Worm (Caenorhabditis elegans) whole organism, L1 larva: ENCODE data around the gene figl-1.

Experiments
- C34B4.2 ChIP-seq: sonication (generic microtip); optimal IDR thresholded peaks from 2 replicates; lab custom pipeline; 2017; ENCODE audit warnings: mild to moderate bottlenecking, missing genetic modification characterization, missing compliant biosample characterization
- Y116A8C.19 ChIP-seq: sonication (generic microtip); optimal IDR thresholded peaks from 2 replicates; lab custom pipeline; 2016; ENCODE audit warnings: missing compliant biosample characterization, missing genetic modification characterization, borderline replicate concordance
- ceh-88 ChIP-seq: fragments of 200-800 bp; sonication (Bioruptor generic); IDR thresholded peaks from 2 replicates; pipeline ENCODE4 v1.3.6; 2022; ENCODE audit warnings: missing genetic modification characterization, missing compliant biosample characterization
- dpl-1 ChIP-seq, 3 experiments: fragments of 150-350 bp in 2 of 3; sonication (generic microtip) in 1 of 3; optimal IDR thresholded peaks; 2 replicates each; lab custom pipeline; 2014 to 2017; ENCODE audit warnings: missing biosample characterization in 3 of 3, missing genetic modification characterization in 3 of 3, missing genetic modification reagents in 3 of 3
- dsc-1 ChIP-seq: sonication (generic microtip); optimal IDR thresholded peaks from 2 replicates; lab custom pipeline; 2016; ENCODE audit warnings: mild to moderate bottlenecking, missing genetic modification characterization, missing compliant biosample characterization
- efl-1 ChIP-seq, 4 experiments: fragments of 150-350 bp; optimal IDR thresholded peaks in 3 of 4; peaks in 1 of 4; 1 replicate in 1 of 4; 2 replicates in 3 of 4; lab custom pipeline; 2014; ENCODE audit warnings: missing biosample characterization in 2 of 4, missing genetic modification characterization in 2 of 4, missing genetic modification reagents in 2 of 4
- egl-13 ChIP-seq: sonication (generic microtip); optimal IDR thresholded peaks from 2 replicates; lab custom pipeline; 2016; ENCODE audit warnings: missing genotype, missing genetic modification reagents, missing genetic modification characterization, missing compliant biosample characterization
- elt-2 ChIP-seq: sonication (generic microtip); optimal IDR thresholded peaks from 2 replicates; lab custom pipeline; 2016; ENCODE audit warnings: missing genetic modification characterization, mild to moderate bottlenecking, inconsistent platforms, missing compliant biosample characterization, missing genetic modification reagents
- elt-3 ChIP-seq, 6 experiments: fragments of 150-350 bp in 1 of 6; sonication (generic microtip); optimal IDR thresholded peaks; 2 replicates each; lab custom pipeline; 2017 to 2018; ENCODE audit warnings: missing biosample characterization in 6 of 6, missing genetic modification characterization in 6 of 6, inconsistent platforms in 1 of 6
- fkh-8 ChIP-seq: sonication (generic microtip); optimal IDR thresholded peaks from 2 replicates; lab custom pipeline; 2016; ENCODE audit warnings: mild to moderate bottlenecking, missing genetic modification characterization, missing compliant biosample characterization
- irx-1 ChIP-seq: sonication (generic microtip); optimal IDR thresholded peaks from 2 replicates; lab custom pipeline; 2016; ENCODE audit warnings: missing genetic modification characterization, missing compliant biosample characterization
- lin-35 ChIP-seq, 2 experiments: fragments of 150-350 bp; optimal IDR thresholded peaks; 2 replicates each; lab custom pipeline; 2014; ENCODE audit warnings: missing biosample characterization in 2 of 2, missing genetic modification characterization in 2 of 2, missing genetic modification reagents in 2 of 2
- lir-3 ChIP-seq: sonication (generic microtip); optimal IDR thresholded peaks from 2 replicates; lab custom pipeline; 2016; ENCODE audit warnings: mild to moderate bottlenecking, missing genetic modification characterization, moderate library complexity, missing compliant biosample characterization; ENCODE audit not compliant: poor library complexity
- lsy-2 ChIP-seq, 2 experiments: fragments of 150-350 bp; optimal IDR thresholded peaks; 2 replicates each; lab custom pipeline; 2014; ENCODE audit warnings: missing biosample characterization in 2 of 2, missing genetic modification characterization in 2 of 2
- mef-2 ChIP-seq: fragments of 150-350 bp; optimal IDR thresholded peaks from 2 replicates; lab custom pipeline; 2014; ENCODE audit warnings: missing biosample characterization, missing genetic modification characterization
- nhr-11 ChIP-seq: fragments of 150-350 bp; optimal IDR thresholded peaks from 2 replicates; lab custom pipeline; 2014; ENCODE audit warnings: missing biosample characterization, missing genetic modification characterization
- nhr-20 ChIP-seq: sonication (generic microtip); optimal IDR thresholded peaks from 2 replicates; lab custom pipeline; 2016; ENCODE audit warnings: mild to moderate bottlenecking, missing genetic modification characterization, missing compliant biosample characterization
- nhr-47 ChIP-seq: sonication (generic microtip); optimal IDR thresholded peaks from 2 replicates; lab custom pipeline; 2016; ENCODE audit warnings: mild to moderate bottlenecking, missing genetic modification characterization, moderate library complexity, missing compliant biosample characterization
- nhr-71 ChIP-seq: sonication (generic microtip); optimal IDR thresholded peaks from 2 replicates; lab custom pipeline; 2016; ENCODE audit warnings: mild to moderate bottlenecking, missing genetic modification characterization, moderate library complexity, missing compliant biosample characterization
- nhr-76 ChIP-seq: sonication (generic microtip); optimal IDR thresholded peaks from 2 replicates; lab custom pipeline; 2017; ENCODE audit warnings: missing biosample characterization, missing genetic modification characterization
- nhr-77 ChIP-seq: fragments of 150-350 bp; optimal IDR thresholded peaks from 2 replicates; lab custom pipeline; 2014; ENCODE audit warnings: missing biosample characterization, missing genetic modification characterization
- nhr-85 ChIP-seq: sonication (generic microtip); peaks from one replicate; lab custom pipeline; 2016; ENCODE audit warnings: missing genetic modification characterization, inconsistent platforms, missing compliant biosample characterization
- pag-3 ChIP-seq: sonication (generic microtip); optimal IDR thresholded peaks from 2 replicates; lab custom pipeline; 2017; ENCODE audit warnings: missing genetic modification characterization, mild to moderate bottlenecking, missing compliant biosample characterization, antibody characterized with exemption, borderline replicate concordance; ENCODE audit not compliant: insufficient read depth
- skn-1 ChIP-seq: fragments of 150-350 bp; optimal IDR thresholded peaks from 2 replicates; lab custom pipeline; 2014; ENCODE audit warnings: missing biosample characterization, missing genetic modification characterization
- sox-4 ChIP-seq: sonication (generic microtip); optimal IDR thresholded peaks from 2 replicates; lab custom pipeline; 2016; ENCODE audit warnings: missing genetic modification characterization, missing compliant biosample characterization
- sup-37 ChIP-seq: fragments of 200-800 bp; sonication (Bioruptor generic); optimal IDR thresholded peaks from 2 replicates; lab custom pipeline; 2018; ENCODE audit warnings: mild to moderate bottlenecking, missing genetic modification characterization, missing compliant biosample characterization
- tbx-2 ChIP-seq: sonication (generic microtip); optimal IDR thresholded peaks from 2 replicates; lab custom pipeline; 2016; ENCODE audit warnings: missing genetic modification characterization, missing compliant biosample characterization
- tlp-1 ChIP-seq: fragments of 150-350 bp; optimal IDR thresholded peaks from 2 replicates; lab custom pipeline; 2014; ENCODE audit warnings: missing biosample characterization, missing genetic modification characterization
- unc-30 ChIP-seq: sonication (generic microtip); optimal IDR thresholded peaks from 2 replicates; lab custom pipeline; 2017; ENCODE audit warnings: missing biosample characterization, missing genetic modification characterization
- unc-98 ChIP-seq: fragments of 200-800 bp; sonication (Bioruptor generic); IDR thresholded peaks from 2 replicates; pipeline ENCODE4 v1.3.6; 2022; ENCODE audit warnings: missing genetic modification characterization, missing compliant biosample characterization
- vab-15 ChIP-seq: sonication (generic microtip); optimal IDR thresholded peaks from 2 replicates; lab custom pipeline; 2017; ENCODE audit warnings: missing genotype, mild to moderate bottlenecking, missing genetic modification characterization, missing compliant biosample characterization
- xbp-1 ChIP-seq: sonication (generic microtip); optimal IDR thresholded peaks from 2 replicates; lab custom pipeline; 2016; ENCODE audit warnings: missing genetic modification characterization, missing compliant biosample characterization
- zag-1 ChIP-seq: fragments of 150-350 bp; optimal IDR thresholded peaks from 2 replicates; lab custom pipeline; 2014; ENCODE audit warnings: missing biosample characterization, missing genetic modification characterization
- zip-4 ChIP-seq: fragments of 200-800 bp; sonication (Bioruptor generic); optimal IDR thresholded peaks from 2 replicates; lab custom pipeline; 2018; ENCODE audit warnings: mild to moderate bottlenecking, missing genetic modification characterization, moderate library complexity, missing compliant biosample characterization

The figl-1 gene

DNA sequence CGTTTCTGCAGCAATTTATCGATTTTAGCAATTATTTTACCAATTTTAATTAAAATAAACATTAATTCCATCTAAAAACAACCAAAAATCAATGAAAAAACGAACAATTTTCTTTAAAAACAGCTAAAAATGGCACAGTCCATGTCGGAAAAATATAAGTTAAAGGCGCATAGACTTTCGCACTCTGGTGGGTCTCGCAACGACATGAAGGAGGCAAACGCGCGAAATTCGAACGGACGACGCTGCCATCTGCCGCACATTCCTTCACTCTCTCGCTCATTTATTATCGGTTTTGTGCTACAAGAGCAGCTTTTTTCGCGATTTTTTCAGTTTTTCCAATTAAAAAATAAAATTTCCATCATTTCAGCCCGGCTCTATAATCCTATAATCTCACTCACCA is 1.0 kb upstream of the figl-1 start, which contains the start of gene mcm-7 (continued):
- TF ChIP-seq nhr-85 (tag; lab: Kevin White, UChicago) (peak; percentile 55), irx-1 (tag; lab: Kevin White, UChicago) (peak; percentile 12), tlp-1 (tag; lab: Kevin White, UChicago) (no peak), lir-3 (tag; lab: Kevin White, UChicago) (no peak), tbx-2 (tag; lab: Kevin White, UChicago) (peak; percentile 56), zag-1 (tag; lab: Kevin White, UChicago) (no peak)
- TF ChIP-seq, all 84 proteins: peak for 33

ce11 chrV:4346325-4346724 is 526 bp upstream of the figl-1 start, which contains the start of gene hpo-18:
Gene hpo-18, minus strand, starts transcription at chrV:4346425.
- no peak for TF ChIP-seq sox-4 (tag; lab: Kevin White, UChicago)
- TF ChIP-seq pag-3 (tag; lab: Kevin White, UChicago): no peak
- TF ChIP-seq C34B4.2 (tag; lab: Kevin White, UChicago): no peak
- TF ChIP-seq dpl-1 (GFP tag; optimal IDR thresholded peaks at IDR 0.05; lab: Kevin White, UChicago): no peak
- no peak for TF ChIP-seq elt-2 (tag; lab: Kevin White, UChicago)
- TF ChIP-seq dsc-1: no peak
- TF ChIP-seq vab-15 (tag; lab: Kevin White, UChicago): no peak
- TF ChIP-seq egl-13: no peak
- no peak for TF ChIP-seq zip-4
- no peak for TF ChIP-seq unc-98 (GFP tag; lab: Robert Waterston, UW)
- no peak for TF ChIP-seq nhr-77 (tag; lab: Kevin White, UChicago)
- no peak for TF ChIP-seq mef-2 (tag; lab: Kevin White, UChicago)
- no peak for TF ChIP-seq nhr-20 (tag; lab: Kevin White, UChicago)
- TF ChIP-seq elt-3 (tag; optimal IDR thresholded peaks at IDR 0.05; lab: Kevin White, UChicago): no peak
- TF ChIP-seq unc-30 (tag; lab: Kevin White, UChicago): no peak
- TF ChIP-seq, all 84 proteins: peak for 0

DNA sequence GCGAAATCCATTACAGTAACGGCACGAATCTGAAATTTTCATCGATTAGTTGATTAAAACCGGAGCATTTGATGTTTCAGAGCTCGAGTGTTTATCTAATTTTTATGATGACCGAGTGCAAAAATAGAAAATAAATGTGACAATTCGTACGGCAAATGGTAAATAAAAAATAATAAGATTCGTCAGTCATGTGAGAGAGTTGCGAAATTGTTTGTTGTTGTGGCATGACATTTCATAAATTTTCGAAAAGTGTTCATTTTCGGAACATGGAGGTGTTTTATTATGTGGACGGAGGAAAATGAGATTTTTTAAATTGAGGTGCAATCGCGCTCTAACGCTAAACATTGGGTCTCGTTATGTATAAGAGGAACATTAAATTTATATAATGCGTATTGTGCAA is 4.1 kb downstream of the figl-1 start:
- TF ChIP-seq pag-3 (tag; lab: Kevin White, UChicago) (no peak), nhr-76 (tag; lab: Kevin White, UChicago) (no peak), skn-1 (peak; percentile 13), sup-37 (GFP tag; lab: Kevin White, UChicago) (no peak), lin-35 (GFP tag; optimal IDR thresholded peaks at IDR 0.05; lab: Kevin White, UChicago) (no peak)
- TF ChIP-seq, all 84 proteins: peak for 1

DNA sequence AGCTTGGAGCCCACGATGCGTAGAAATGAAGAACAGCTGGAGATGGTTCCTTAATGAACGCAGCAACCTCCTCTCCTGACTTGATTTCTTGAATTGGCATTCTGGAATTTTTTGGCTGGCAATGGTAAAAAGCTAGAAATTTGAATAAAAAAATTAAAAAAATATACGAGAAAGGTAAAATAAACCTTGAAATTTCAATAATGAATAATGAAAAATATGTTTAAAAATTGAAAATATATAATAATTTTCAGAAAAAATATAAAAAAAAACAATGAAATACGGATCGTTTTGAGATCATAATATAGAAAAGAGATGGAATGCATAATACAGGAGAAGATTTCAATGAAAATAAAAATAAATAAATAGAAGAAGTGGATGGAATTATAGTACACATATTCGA is 4.6 kb downstream of the figl-1 start, which contains the start of gene glrx-3:
Gene glrx-3 (minus strand): TSS at position 101 of the 400 bp plus-strand sequence.
- TF ChIP-seq fkh-8 (tag; lab: Kevin White, UChicago) (no peak), tbx-2 (tag; lab: Kevin White, UChicago) (no peak)
- TF ChIP-seq, all 84 proteins: peak for 0

DNA sequence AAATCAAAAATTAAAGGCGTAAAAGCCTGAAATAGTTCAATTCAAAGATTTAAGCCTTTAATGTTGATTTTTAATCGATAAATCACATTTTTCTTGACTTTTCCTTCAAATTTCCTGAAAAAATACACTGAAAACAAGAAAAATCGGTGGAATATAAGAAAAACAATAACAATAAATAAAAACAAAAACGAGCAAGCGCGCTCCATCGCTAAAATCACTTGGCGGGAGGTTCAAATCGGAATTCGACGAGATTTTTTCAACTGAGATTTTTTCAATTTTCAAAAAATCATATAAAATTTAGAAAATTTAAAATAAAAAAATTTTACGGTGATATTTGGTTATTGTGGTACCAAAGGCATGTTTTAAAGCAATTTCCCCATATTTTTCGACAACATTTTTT is 6.3 kb downstream of the figl-1 start:
- TF ChIP-seq lsy-2 (tag; optimal IDR thresholded peaks at IDR 0.05; lab: Kevin White, UChicago) (peak in 1 of 2 experiments; percentile 2), lin-35 (GFP tag; optimal IDR thresholded peaks at IDR 0.05; lab: Kevin White, UChicago) (peak; percentile 60 to 68), ceh-88 (no peak), xbp-1 (tag; lab: Kevin White, UChicago) (peak; percentile 8), nhr-11 (tag; lab: Kevin White, UChicago) (no peak), dpl-1 (GFP tag; optimal IDR thresholded peaks at IDR 0.05; lab: Kevin White, UChicago) (peak; percentile 35 to 80 (median 53)), nhr-47 (tag; lab: Kevin White, UChicago) (peak; percentile 12), lir-3 (tag; lab: Kevin White, UChicago) (no peak), Y116A8C.19 (tag; lab: Kevin White, UChicago) (no peak), efl-1 (optimal IDR thresholded peaks at IDR 0.05; lab: Kevin White, UChicago) (peak; percentile 81 to 86), efl-1 (GFP tag; optimal IDR thresholded peaks at IDR 0.05 in 1 of 2; lab: Kevin White, UChicago) (peak; percentile 85 to 98), nhr-71 (tag; lab: Kevin White, UChicago) (peak; percentile 3)
